Fruit fly (Drosophila melanogaster): ENCODE data around the gene Fum2.

The Fum2 gene

DNA sequence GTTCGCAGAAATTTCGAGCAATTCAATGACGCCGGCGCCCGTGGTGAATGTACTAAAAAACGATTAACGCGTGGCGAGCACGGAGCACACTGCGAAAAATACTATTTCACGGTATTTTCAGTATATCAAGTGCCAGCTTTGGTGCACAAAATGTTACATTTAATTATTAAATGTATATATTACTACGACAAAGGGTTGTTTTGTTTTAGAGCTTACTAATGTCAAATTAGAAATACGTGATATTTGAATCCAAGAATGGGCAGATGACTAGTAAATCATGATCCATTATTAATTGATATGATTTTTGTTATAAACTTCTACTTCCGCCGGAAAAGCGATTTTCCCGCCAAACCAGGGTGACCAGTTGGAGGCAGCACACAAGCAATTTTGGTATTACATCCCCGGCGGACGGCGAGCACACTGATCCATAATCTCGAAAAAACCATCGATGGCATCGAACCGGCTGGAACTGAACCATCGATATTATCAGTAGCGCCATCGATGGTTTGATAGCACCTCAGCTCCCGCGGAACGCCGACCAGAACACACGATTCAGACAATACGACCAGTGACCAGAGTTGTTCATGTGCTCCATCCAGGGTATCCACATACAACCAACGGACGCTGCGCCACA lies 27.3 kb upstream of the Fum2 start, which contains the start of the genes CG3226 and Cdc7 (continued):
- TF ChIP-seq zen2 (GFP tag; IDR thresholded peaks at IDR 0.05; ENCODE audit: partially characterized antibody) (no peak), CG12299 (tag; optimal IDR thresholded peaks at IDR 0.05) (peak; percentile 70), Asciz (GFP tag; optimal IDR thresholded peaks at IDR 0.05) (peak; percentile 65), ems (GFP tag; optimal IDR thresholded peaks at IDR 0.05) (peak; percentile 19), CG12659 (GFP tag; optimal IDR thresholded peaks at IDR 0.05) (peak; percentile 94), CG7839 (tag; optimal IDR thresholded peaks at IDR 0.05) (peak; percentile 68), Scr (GFP tag; IDR thresholded peaks at IDR 0.05; ENCODE audit: partially characterized antibody) (peak; percentile 71), jigr1 (GFP tag; IDR thresholded peaks at IDR 0.05) (no peak), H2.0 (GFP tag; IDR thresholded peaks at IDR 0.05) (peak; percentile 28; the same call in 1 of the 2 replicates), CG15601 (tag; optimal IDR thresholded peaks at IDR 0.05) (peak; percentile 71), CG6689 (GFP tag; IDR thresholded peaks at IDR 0.05) (no peak), D19B (GFP tag; optimal IDR thresholded peaks at IDR 0.05) (peak; percentile 61), ara (GFP tag; IDR thresholded peaks at IDR 0.05) (peak; percentile 42; the same call in 1 of the 2 replicates), CG1233 (GFP tag; optimal IDR thresholded peaks at IDR 0.05) (peak; percentile 70), fd102C (GFP tag; optimal IDR thresholded peaks at IDR 0.05) (no peak), CG2678 (tag; optimal IDR thresholded peaks at IDR 0.05) (peak; percentile 68), CG18011 (GFP tag; optimal IDR thresholded peaks at IDR 0.05) (peak; percentile 54), CG10654 (GFP tag; optimal IDR thresholded peaks at IDR 0.05) (peak; percentile 36), CG6272 (GFP tag; IDR thresholded peaks at IDR 0.05) (0 out of 2 replicates have a peak, but pooled peaks have one; percentile 25), Lpt (GFP tag; optimal IDR thresholded peaks at IDR 0.05) (no peak), zf30C (GFP tag; optimal IDR thresholded peaks at IDR 0.05) (peak; percentile 43), unpg (GFP tag; optimal IDR thresholded peaks at IDR 0.05) (peak; percentile 63), z (GFP tag; IDR thresholded peaks at IDR 0.05) (no peak), gem (tag; optimal IDR thresholded peaks at IDR 0.05) (peak; percentile 65), CG10147 (GFP tag; optimal IDR thresholded peaks at IDR 0.05) (peak; percentile 65), Nf-YA (GFP tag; IDR thresholded peaks at IDR 0.05) (no peak), ken (GFP tag; IDR thresholded peaks at IDR 0.05) (no peak), Bteb2 (GFP tag; optimal IDR thresholded peaks at IDR 0.05) (no peak), pita (GFP tag; optimal IDR thresholded peaks at IDR 0.05) (no peak), HLH54F (GFP tag; optimal IDR thresholded peaks at IDR 0.05) (peak; percentile 28), Eip74EF (GFP tag; optimal IDR thresholded peaks at IDR 0.05) (peak in 1 of 2 experiments; percentile 62), HLHmδ (GFP tag; optimal IDR thresholded peaks at IDR 0.05) (peak; percentile 76), wor (GFP tag; IDR thresholded peaks at IDR 0.05) (no peak), hb (GFP tag; IDR thresholded peaks at IDR 0.05; ENCODE audit: partially characterized antibody) (peak; percentile 58; the same call in 1 of the 3 replicates), CG15011 (GFP tag; optimal IDR thresholded peaks at IDR 0.05) (peak; percentile 62), CG4617 (GFP tag; optimal IDR thresholded peaks at IDR 0.05; ENCODE audit: borderline replicate concordance) (peak; percentile 21), shn (GFP tag; optimal IDR thresholded peaks at IDR 0.05) (peak; percentile 65), Doc2 (GFP tag; IDR thresholded peaks at IDR 0.05) (no peak), CG15269 (tag; optimal IDR thresholded peaks at IDR 0.05) (peak; percentile 73), Hr51 (GFP tag; optimal IDR thresholded peaks at IDR 0.05) (peak; percentile 57 to 70), CG4328 (GFP tag; optimal IDR thresholded peaks at IDR 0.05) (peak; percentile 81), CG9817 (tag; optimal IDR thresholded peaks at IDR 0.05) (peak; percentile 64), zfh2 (GFP tag; optimal IDR thresholded peaks at IDR 0.05) (no peak), wdn (GFP tag; IDR thresholded peaks at IDR 0.05) (no peak), CG34422 (GFP tag; IDR thresholded peaks at IDR 0.05) (peak; percentile 67; the same call in 1 of the 3 replicates), HHEX (GFP tag; optimal IDR thresholded peaks at IDR 0.05) (peak; percentile 86), aop (GFP tag; IDR thresholded peaks at IDR 0.05) (no peak), disco-r (GFP tag; optimal IDR thresholded peaks at IDR 0.05) (peak; percentile 10), Rfx (GFP tag; IDR thresholded peaks at IDR 0.05) (peak; percentile 83)
